Worm (Caenorhabditis elegans) whole organism, young adult: ENCODE data around the gene C50C3.1.

Source experiments
- B0261.1 ChIP-seq: sonication (generic microtip); optimal IDR thresholded peaks from 2 replicates; lab custom pipeline; 2016; ENCODE audit warnings: mild to moderate bottlenecking, missing genetic modification characterization, moderate library complexity, missing compliant biosample characterization
- C06A6.2 ChIP-seq: fragments of 200-800 bp; sonication (Bioruptor generic); conservative IDR thresholded peaks from 2 replicates; pipeline ENCODE4 v1.3.6; 2022; ENCODE audit warnings: missing genetic modification characterization, missing compliant biosample characterization
- F10E7.11 ChIP-seq: sonication (generic microtip); optimal IDR thresholded peaks from 2 replicates; lab custom pipeline; 2017; ENCODE audit warnings: mild to moderate bottlenecking, missing genetic modification characterization, moderate library complexity, missing compliant biosample characterization
- F33H1.4 ChIP-seq: fragments of 200-800 bp; sonication (Bioruptor generic); IDR thresholded peaks from 2 replicates; pipeline ENCODE4 v1.3.6; 2022; ENCODE audit warnings: missing genetic modification reagents, missing genetic modification characterization, missing compliant biosample characterization
- F37B4.10 ChIP-seq: fragments of 200-800 bp; sonication (Bioruptor generic); IDR thresholded peaks from 2 replicates; pipeline ENCODE4 v1.3.6; 2022; ENCODE audit warnings: missing genetic modification characterization, missing compliant biosample characterization
- F39B2.1 ChIP-seq: fragments of 200-800 bp; sonication (Bioruptor generic); IDR thresholded peaks from 2 replicates; pipeline ENCODE4 v1.3.6; 2022; ENCODE audit warnings: missing genetic modification reagents, missing genetic modification characterization, missing compliant biosample characterization
- F57A8.1 ChIP-seq: fragments of 200-800 bp; sonication (Bioruptor generic); optimal IDR thresholded peaks from 2 replicates; lab custom pipeline; 2018; ENCODE audit warnings: mild to moderate bottlenecking, missing genetic modification characterization, moderate library complexity, missing compliant biosample characterization
- T07F8.4 ChIP-seq: sonication (generic microtip); optimal IDR thresholded peaks from 2 replicates; lab custom pipeline; 2016; ENCODE audit warnings: mild to moderate bottlenecking, missing genetic modification characterization, moderate library complexity, missing compliant biosample characterization
- T26A5.8 ChIP-seq: sonication (generic microtip); optimal IDR thresholded peaks from 2 replicates; lab custom pipeline; 2016; ENCODE audit warnings: missing genetic modification characterization, missing compliant biosample characterization
- athp-1 ChIP-seq: sonication (generic microtip); optimal IDR thresholded peaks from 2 replicates; lab custom pipeline; 2017; ENCODE audit warnings: mild to moderate bottlenecking, missing genetic modification characterization, missing compliant biosample characterization
- attf-5 ChIP-seq: fragments of 200-800 bp; sonication (Bioruptor generic); optimal IDR thresholded peaks from 2 replicates; lab custom pipeline; 2018; ENCODE audit warnings: mild to moderate bottlenecking, missing genetic modification characterization, missing compliant biosample characterization
- attf-6 ChIP-seq: fragments of 200-800 bp; sonication (Bioruptor generic); IDR thresholded peaks from 2 replicates; pipeline ENCODE4 v1.3.6; 2022; ENCODE audit warnings: missing genetic modification reagents, missing genetic modification characterization, missing compliant biosample characterization
- bed-2 ChIP-seq: fragments of 200-800 bp; sonication (Bioruptor generic); IDR thresholded peaks from 2 replicates; pipeline ENCODE4 v1.3.6; 2022; ENCODE audit warnings: missing genetic modification reagents, missing genetic modification characterization, missing compliant biosample characterization
- ccch-3 ChIP-seq: fragments of 200-800 bp; sonication (Bioruptor generic); optimal IDR thresholded peaks from 2 replicates; lab custom pipeline; 2018; ENCODE audit warnings: mild to moderate bottlenecking, missing genetic modification characterization, missing compliant biosample characterization
- cebp-1 ChIP-seq, 2 experiments: fragments of 200-800 bp in 1 of 2; sonication (Bioruptor generic) in 1 of 2; sonication (generic microtip) in 1 of 2; IDR thresholded peaks in 1 of 2; optimal IDR thresholded peaks in 1 of 2; 2 replicates each; pipeline versions ENCODE4 v1.3.6 to Lab custom; 2017 to 2022; ENCODE audit warnings: missing compliant biosample characterization in 2 of 2, missing genetic modification characterization in 2 of 2, mild to moderate bottlenecking in 1 of 2, missing genetic modification reagents in 1 of 2, moderate library complexity in 1 of 2
- ceh-27 ChIP-seq: fragments of 200-800 bp; sonication (Bioruptor generic); optimal IDR thresholded peaks from 2 replicates; lab custom pipeline; 2018; ENCODE audit warnings: mild to moderate bottlenecking, missing genetic modification characterization, moderate library complexity, missing compliant biosample characterization
- ceh-79 ChIP-seq: sonication (generic microtip); optimal IDR thresholded peaks from 2 replicates; lab custom pipeline; 2017; ENCODE audit warnings: mild to moderate bottlenecking, missing genetic modification characterization, missing compliant biosample characterization
- chd-7 ChIP-seq: sonication (generic microtip); optimal IDR thresholded peaks from 2 replicates; lab custom pipeline; 2016; ENCODE audit warnings: mild to moderate bottlenecking, missing genetic modification characterization, moderate library complexity, missing compliant biosample characterization
- dpff-1 ChIP-seq: sonication (generic microtip); optimal IDR thresholded peaks from 2 replicates; lab custom pipeline; 2017; ENCODE audit warnings: mild to moderate bottlenecking, missing genetic modification characterization, missing compliant biosample characterization
- dpl-1 ChIP-seq: fragments of 150-350 bp; optimal IDR thresholded peaks from 2 replicates; lab custom pipeline; 2014; ENCODE audit warnings: missing biosample characterization, missing genetic modification reagents, missing genetic modification characterization
- efl-1 ChIP-seq: fragments of 150-350 bp; optimal IDR thresholded peaks from 2 replicates; lab custom pipeline; 2014; ENCODE audit warnings: missing biosample characterization, missing genetic modification reagents, missing genetic modification characterization
- egl-44 ChIP-seq: fragments of 200-800 bp; sonication (Bioruptor generic); IDR thresholded peaks from 2 replicates; pipeline ENCODE4 v1.3.6; 2022; ENCODE audit warnings: missing genetic modification reagents, missing genetic modification characterization, missing compliant biosample characterization
- ekl-4 ChIP-seq: fragments of 200-800 bp; sonication (Bioruptor generic); IDR thresholded peaks from 2 replicates; pipeline ENCODE4 v1.3.6; 2022; ENCODE audit warnings: missing genetic modification reagents, missing genetic modification characterization, missing compliant biosample characterization
- hlh-26 ChIP-seq: fragments of 200-800 bp; sonication (Bioruptor generic); conservative IDR thresholded peaks from 2 replicates; pipeline ENCODE4 v1.3.6; 2022; ENCODE audit warnings: missing genetic modification reagents, missing genetic modification characterization, missing compliant biosample characterization
- hrde-1 ChIP-seq: sonication (generic microtip); optimal IDR thresholded peaks from 2 replicates; lab custom pipeline; 2016; ENCODE audit warnings: missing genetic modification characterization, mild to moderate bottlenecking, missing compliant biosample characterization, moderate library complexity, missing genotype, missing genetic modification reagents, borderline replicate concordance
- let-607 ChIP-seq, 2 experiments: fragments of 200-800 bp in 1 of 2; sonication (Bioruptor generic) in 1 of 2; sonication (generic microtip) in 1 of 2; optimal IDR thresholded peaks; 2 replicates each; lab custom pipeline; 2016 to 2018; ENCODE audit warnings: mild to moderate bottlenecking in 2 of 2, missing compliant biosample characterization in 2 of 2, missing genetic modification characterization in 2 of 2, moderate library complexity in 2 of 2, missing genotype in 1 of 2
- lin-26 ChIP-seq: fragments of 200-800 bp; sonication (Bioruptor generic); IDR thresholded peaks from 2 replicates; pipeline ENCODE4 v1.3.6; 2022; ENCODE audit warnings: missing genetic modification reagents, missing genetic modification characterization, missing compliant biosample characterization
- lin-35 ChIP-seq, 3 experiments: fragments of 150-350 bp in 2 of 3; sonication (generic microtip) in 1 of 3; optimal IDR thresholded peaks; 2 replicates each; lab custom pipeline; 2014 to 2018; ENCODE audit warnings: missing biosample characterization in 3 of 3, missing genetic modification characterization in 3 of 3, missing genetic modification reagents in 3 of 3
- lin-40 ChIP-seq: sonication (generic microtip); optimal IDR thresholded peaks from 2 replicates; lab custom pipeline; 2016; ENCODE audit warnings: missing genetic modification characterization, mild to moderate bottlenecking, missing compliant biosample characterization, missing genotype, missing genetic modification reagents
- lsy-27 ChIP-seq: sonication (generic microtip); optimal IDR thresholded peaks from 2 replicates; lab custom pipeline; 2017; ENCODE audit warnings: missing genetic modification characterization, mild to moderate bottlenecking, missing compliant biosample characterization, antibody characterized with exemption, missing genotype, borderline replicate concordance; ENCODE audit not compliant: insufficient read depth
- madf-3 ChIP-seq: fragments of 200-800 bp; sonication (Bioruptor generic); IDR thresholded peaks from 2 replicates; pipeline ENCODE4 v1.3.6; 2022; ENCODE audit warnings: missing genetic modification reagents, missing genetic modification characterization, missing compliant biosample characterization
- madf-6 ChIP-seq: fragments of 200-800 bp; sonication (Bioruptor generic); IDR thresholded peaks from 2 replicates; pipeline ENCODE4 v1.3.6; 2022; ENCODE audit warnings: missing genetic modification reagents, missing genetic modification characterization, missing compliant biosample characterization
- madf-8 ChIP-seq: fragments of 200-800 bp; sonication (Bioruptor generic); conservative IDR thresholded peaks from 2 replicates; pipeline ENCODE4 v1.3.6; 2022; ENCODE audit warnings: missing genetic modification reagents, missing genetic modification characterization, missing compliant biosample characterization
- nfya-1 ChIP-seq: sonication (generic microtip); optimal IDR thresholded peaks from 2 replicates; lab custom pipeline; 2017; ENCODE audit warnings: antibody characterized with exemption, missing compliant biosample characterization, missing genetic modification characterization, borderline replicate concordance; ENCODE audit not compliant: insufficient read depth
- nhr-27 ChIP-seq: fragments of 200-800 bp; sonication (Bioruptor generic); optimal IDR thresholded peaks from 2 replicates; lab custom pipeline; 2018; ENCODE audit warnings: mild to moderate bottlenecking, missing genetic modification characterization, moderate library complexity, missing compliant biosample characterization
- nhr-90 ChIP-seq: sonication (generic microtip); optimal IDR thresholded peaks from 2 replicates; lab custom pipeline; 2016; ENCODE audit warnings: missing genotype, mild to moderate bottlenecking, missing genetic modification characterization, missing compliant biosample characterization
- pbrm-1 ChIP-seq: fragments of 200-800 bp; sonication (Bioruptor generic); IDR thresholded peaks from 2 replicates; pipeline ENCODE4 v1.3.6; 2022; ENCODE audit warnings: missing genetic modification reagents, missing genetic modification characterization, missing compliant biosample characterization
- rec-8 ChIP-seq, 2 experiments: sonication (generic microtip); optimal IDR thresholded peaks; 2 replicates each; lab custom pipeline; 2016; ENCODE audit warnings: mild to moderate bottlenecking in 2 of 2, missing genetic modification characterization in 2 of 2, missing genetic modification reagents in 2 of 2, missing genotype in 2 of 2, missing biosample characterization in 1 of 2, missing compliant biosample characterization in 1 of 2, moderate library complexity in 1 of 2
- repo-1 ChIP-seq: sonication (generic microtip); optimal IDR thresholded peaks from 2 replicates; lab custom pipeline; 2017; ENCODE audit warnings: mild to moderate bottlenecking, missing genetic modification characterization, missing compliant biosample characterization
- snpc-1.1 ChIP-seq: sonication (generic microtip); optimal IDR thresholded peaks from 2 replicates; lab custom pipeline; 2017; ENCODE audit warnings: missing genetic modification characterization, mild to moderate bottlenecking, missing compliant biosample characterization, antibody characterized with exemption, moderate library complexity, missing genotype, missing genetic modification reagents; ENCODE audit not compliant: insufficient read depth
- snpc-3.4 ChIP-seq: sonication (generic microtip); optimal IDR thresholded peaks from 2 replicates; lab custom pipeline; 2017; ENCODE audit warnings: missing genetic modification characterization, mild to moderate bottlenecking, missing compliant biosample characterization, antibody characterized with exemption, moderate library complexity, missing genotype, missing genetic modification reagents
- unc-130 ChIP-seq: sonication (generic microtip); optimal IDR thresholded peaks from 2 replicates; lab custom pipeline; 2016; ENCODE audit warnings: missing genetic modification reagents, missing genetic modification characterization, missing compliant biosample characterization
- unc-62 ChIP-seq: fragments of 150-350 bp; optimal IDR thresholded peaks from 2 replicates; lab custom pipeline; 2014; ENCODE audit warnings: missing biosample characterization, missing genetic modification reagents, missing genetic modification characterization
- ztf-18 ChIP-seq: sonication (generic microtip); optimal IDR thresholded peaks from 2 replicates; lab custom pipeline; 2016; ENCODE audit warnings: missing genotype, mild to moderate bottlenecking, missing genetic modification characterization, missing compliant biosample characterization
- ztf-22 ChIP-seq: fragments of 200-800 bp; sonication (Bioruptor generic); optimal IDR thresholded peaks from 2 replicates; lab custom pipeline; 2018; ENCODE audit warnings: mild to moderate bottlenecking, missing genetic modification characterization, moderate library complexity, missing compliant biosample characterization
- ztf-3 ChIP-seq: fragments of 200-800 bp; sonication (Bioruptor generic); optimal IDR thresholded peaks from 2 replicates; lab custom pipeline; 2018; ENCODE audit warnings: mild to moderate bottlenecking, missing genetic modification characterization, missing compliant biosample characterization

Gene C50C3.1

ce11 chrIII:8227511-8227910 is 35.7 kb downstream of the C50C3.1 start, which contains the start of gene fbxl-1 (continued):
- TF ChIP-seq bed-2 (no peak), attf-5 (GFP tag; lab: Kevin White, UChicago) (peak; percentile 93), ceh-27 (GFP tag; lab: Kevin White, UChicago) (peak; percentile 61), lin-35 (GFP tag; optimal IDR thresholded peaks at IDR 0.05; lab: Kevin White, UChicago) (no peak), F57A8.1 (no peak), unc-130 (no peak), rec-8 (tag; optimal IDR thresholded peaks at IDR 0.05; lab: Kevin White, UChicago) (no peak), egl-44 (GFP tag; lab: Robert Waterston, UW) (peak; percentile 58; the same call in 1 of the 2 replicates), lin-26 (GFP tag; lab: Robert Waterston, UW) (peak; percentile 68; the same call in 1 of the 2 replicates), pbrm-1 (GFP tag; lab: Robert Waterston, UW) (peak; percentile 68; the same call in 1 of the 2 replicates), snpc-1.1 (tag; lab: Kevin White, UChicago) (no peak), F10E7.11 (tag; lab: Kevin White, UChicago) (no peak), hrde-1 (no peak), chd-7 (tag; lab: Kevin White, UChicago) (peak; percentile 79), F39B2.1 (GFP tag; lab: Robert Waterston, UW) (no peak), B0261.1 (tag; lab: Kevin White, UChicago) (no peak), T07F8.4 (tag; lab: Kevin White, UChicago) (no peak), lin-40 (tag; lab: Kevin White, UChicago) (peak; percentile 63), dpl-1 (GFP tag; lab: Kevin White, UChicago) (no peak), madf-8 (no peak), cebp-1 (GFP tag; IDR thresholded peaks at IDR 0.05; lab: Robert Waterston, UW) (peak; percentile 57; the same call in 1 of the 2 replicates), cebp-1 (tag; optimal IDR thresholded peaks at IDR 0.05; lab: Kevin White, UChicago) (peak; percentile 92), madf-3 (no peak), ccch-3 (no peak), dpff-1 (no peak), athp-1 (tag; lab: Kevin White, UChicago) (peak; percentile 65), madf-6 (GFP tag; lab: Robert Waterston, UW) (peak; percentile 27; the same call in 1 of the 2 replicates), C06A6.2 (GFP tag; lab: Robert Waterston, UW) (peak; percentile 53; the same call in 1 of the 2 replicates), attf-6 (no peak), ztf-22 (GFP tag; lab: Kevin White, UChicago) (peak; percentile 35), F37B4.10 (GFP tag; lab: Robert Waterston, UW) (no peak), ztf-18 (tag; lab: Kevin White, UChicago) (peak; percentile 45), lsy-27 (tag; lab: Kevin White, UChicago) (no peak), ztf-3 (GFP tag; lab: Kevin White, UChicago) (no peak), efl-1 (GFP tag; lab: Kevin White, UChicago) (no peak), repo-1 (tag; lab: Kevin White, UChicago) (peak; percentile 30), unc-62 (GFP tag; lab: Kevin White, UChicago) (no peak), hlh-26 (GFP tag; lab: Robert Waterston, UW) (no peak), nhr-27 (tag; lab: Kevin White, UChicago) (no peak), nhr-90 (peak; percentile 47), T26A5.8 (no peak), F33H1.4 (peak; percentile 16; the same call in 1 of the 2 replicates), ceh-79 (tag; lab: Kevin White, UChicago) (no peak), nfya-1 (tag; lab: Kevin White, UChicago) (no peak), let-607 (tag; optimal IDR thresholded peaks at IDR 0.05; lab: Kevin White, UChicago) (peak in 1 of 2 experiments; percentile 43), snpc-3.4 (tag; lab: Kevin White, UChicago) (no peak), ekl-4 (GFP tag; lab: Robert Waterston, UW) (peak; percentile 49; the same call in 1 of the 2 replicates)
